Worm (Caenorhabditis elegans) whole organism, late embryonic: ENCODE measurements around the gene mrpl-51.

Source experiments
- K09A11.1 ChIP-seq: sonication (generic microtip); optimal IDR thresholded peaks from 2 replicates; lab custom pipeline; 2017; ENCODE audit warnings: antibody characterized with exemption, mild to moderate bottlenecking, missing genetic modification characterization, missing compliant biosample characterization; ENCODE audit not compliant: insufficient read depth
- ama-1 ChIP-seq: fragments of 150-350 bp; optimal IDR thresholded peaks from 2 replicates; lab custom pipeline; 2014
- eyg-1 ChIP-seq: sonication (generic microtip); optimal IDR thresholded peaks from 2 replicates; lab custom pipeline; 2016; ENCODE audit warnings: missing genotype, missing genetic modification characterization, missing compliant biosample characterization
- fax-1 ChIP-seq: sonication (generic microtip); optimal IDR thresholded peaks from 2 replicates; lab custom pipeline; 2016; ENCODE audit warnings: missing genotype, missing genetic modification characterization, missing compliant biosample characterization
- hlh-15 ChIP-seq: sonication (generic microtip); optimal IDR thresholded peaks from 2 replicates; lab custom pipeline; 2016; ENCODE audit warnings: missing genetic modification characterization, missing compliant biosample characterization
- npax-4 ChIP-seq: sonication (generic microtip); optimal IDR thresholded peaks from 2 replicates; lab custom pipeline; 2016; ENCODE audit warnings: missing genetic modification characterization, missing compliant biosample characterization
- pha-4 ChIP-seq: fragments of 150-350 bp; optimal IDR thresholded peaks from 2 replicates; lab custom pipeline; 2018; ENCODE audit warnings: missing biosample characterization, missing genetic modification reagents, missing genetic modification characterization
- sox-2 ChIP-seq: fragments of 200-800 bp; sonication (Bioruptor generic); IDR thresholded peaks from 2 replicates; pipeline ENCODE4 v1.3.6; 2022; ENCODE audit warnings: missing genetic modification reagents, missing genetic modification characterization, missing compliant biosample characterization

DNA sequence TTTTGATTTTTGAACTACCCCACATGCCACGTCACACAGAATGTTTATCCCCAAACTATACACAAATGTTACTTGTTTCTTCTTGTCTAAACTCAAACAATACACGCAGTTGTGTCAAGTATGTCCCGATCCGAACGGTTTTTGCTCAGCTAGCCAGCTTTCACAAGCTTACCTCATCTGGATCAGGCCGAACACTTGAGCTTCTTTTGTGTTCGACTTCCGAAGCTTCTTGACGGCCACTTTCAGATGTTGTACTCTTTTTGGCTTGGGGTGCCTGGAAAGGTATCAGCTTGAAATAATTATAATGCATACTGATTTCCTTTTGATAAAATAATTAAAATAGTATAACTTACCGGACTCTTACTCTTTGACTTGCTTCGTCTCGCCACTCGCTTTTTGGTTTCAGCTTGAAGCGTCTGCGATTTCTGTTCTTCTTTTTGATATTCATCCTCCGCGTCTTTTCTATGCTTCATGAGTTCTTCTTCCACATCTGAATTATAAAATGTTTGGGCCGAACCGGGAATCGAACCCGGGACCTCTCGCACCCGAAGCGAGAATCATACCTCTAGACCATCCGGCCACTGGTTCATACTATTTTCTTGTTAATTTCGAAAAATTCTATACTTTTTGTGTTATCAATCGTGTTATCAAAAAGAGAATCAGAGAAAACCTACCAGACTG is 25.9 kb upstream of the mrpl-51 start:
- no peak for TF ChIP-seq ama-1
- no peak for TF ChIP-seq fax-1 (tag; lab: Kevin White, UChicago)
- TF ChIP-seq sox-2 (GFP tag; lab: Robert Waterston, UW): no peak
- TF ChIP-seq K09A11.1 (tag; lab: Kevin White, UChicago): no peak
- no peak for TF ChIP-seq hlh-15
- no peak for TF ChIP-seq pha-4 (tag; lab: Kevin White, UChicago)
- no peak for TF ChIP-seq npax-4 (tag; lab: Kevin White, UChicago)
- no peak for TF ChIP-seq eyg-1 (tag; lab: Kevin White, UChicago)
